Fruit fly (Drosophila melanogaster): ENCODE results near the gene CalpC.

The CalpC gene

DNA sequence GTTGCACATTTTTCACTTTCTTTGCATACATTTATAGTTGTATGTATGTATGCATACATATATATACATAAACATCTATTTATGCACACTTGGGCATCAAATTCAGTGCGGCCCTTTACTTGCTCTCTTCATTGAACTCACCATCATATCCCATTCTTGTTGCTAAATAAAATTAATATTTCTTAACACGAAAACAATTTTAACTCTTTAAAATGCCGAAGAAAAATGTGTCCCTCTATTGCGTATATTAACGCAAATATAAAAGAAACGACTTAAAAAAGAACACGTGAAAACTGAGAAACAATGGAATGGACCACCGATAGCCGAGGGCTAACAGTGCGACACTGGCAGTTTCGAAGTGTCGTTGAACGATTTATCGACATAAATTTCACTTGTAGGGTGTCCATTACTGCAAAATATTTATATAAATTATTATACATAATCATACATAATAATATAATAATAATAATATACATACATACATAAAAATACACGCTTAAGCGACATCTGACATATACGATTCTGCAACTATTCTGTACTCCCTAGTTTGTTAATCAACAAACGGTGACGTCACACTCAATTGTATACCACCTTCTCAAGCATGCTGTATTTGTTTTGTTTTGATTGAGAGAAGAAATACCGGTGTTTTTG lies 33.2 kb downstream of the CalpC start, which contains the start of the genes U2af50 and PIG-Q (continued):
- TF ChIP-seq sqz (GFP tag; optimal IDR thresholded peaks at IDR 0.05) (peak; percentile 79), CG13775 (GFP tag; optimal IDR thresholded peaks at IDR 0.05) (peak; percentile 95), Sox102F (GFP tag; optimal IDR thresholded peaks at IDR 0.05) (peak; percentile 95), CG1233 (GFP tag; optimal IDR thresholded peaks at IDR 0.05) (peak; percentile 91), CG15073 (GFP tag; optimal IDR thresholded peaks at IDR 0.05) (peak; percentile 41), Dll (GFP tag; IDR thresholded peaks at IDR 0.05; ENCODE audit: partially characterized antibody) (no peak; the same call in 3 of the 4 replicates), CG12744 (GFP tag; optimal IDR thresholded peaks at IDR 0.05) (no peak), CG4820 (GFP tag; optimal IDR thresholded peaks at IDR 0.05) (peak; percentile 86), CG14667 (GFP tag; IDR thresholded peaks at IDR 0.05) (peak; percentile 92), zfh2 (GFP tag; optimal IDR thresholded peaks at IDR 0.05) (peak; percentile 67), Gsc (GFP tag; IDR thresholded peaks at IDR 0.05) (no peak), CG15601 (tag; optimal IDR thresholded peaks at IDR 0.05) (peak; percentile 90), Deaf1 (tag; optimal IDR thresholded peaks at IDR 0.05) (peak; percentile 78), fd64A (GFP tag; optimal IDR thresholded peaks at IDR 0.05) (no peak), bowl (GFP tag; IDR thresholded peaks at IDR 0.05) (peak; percentile 64; the same call in 1 of the 2 replicates), br (optimal IDR thresholded peaks at IDR 0.05) (no peak), chn (GFP tag; optimal IDR thresholded peaks at IDR 0.05) (peak; percentile 56), Spps (tag; optimal IDR thresholded peaks at IDR 0.05) (peak; percentile 87), CG32767 (GFP tag; IDR thresholded peaks at IDR 0.05) (peak; percentile 90), tap (tag; optimal IDR thresholded peaks at IDR 0.05) (peak; percentile 88), gem (tag; optimal IDR thresholded peaks at IDR 0.05) (peak; percentile 97), CG2116 (GFP tag; optimal IDR thresholded peaks at IDR 0.05) (peak; percentile 96), CG7963 (GFP tag; IDR thresholded peaks at IDR 0.05; ENCODE audit: partially characterized antibody) (no peak), CG3847 (GFP tag; IDR thresholded peaks at IDR 0.05) (peak; percentile 93), so (GFP tag; IDR thresholded peaks at IDR 0.05) (peak; percentile 93; the same call in 2 of the 3 replicates), Dad (GFP tag; optimal IDR thresholded peaks at IDR 0.05) (peak; percentile 45), fru (optimal IDR thresholded peaks at IDR 0.05) (no peak), Oaz (GFP tag; IDR thresholded peaks at IDR 0.05) (no peak; the same call in 1 of the 2 replicates), Dp (GFP tag; optimal IDR thresholded peaks at IDR 0.05) (peak; percentile 17), HLH54F (GFP tag; optimal IDR thresholded peaks at IDR 0.05) (peak; percentile 45), Hmr (GFP tag; optimal IDR thresholded peaks at IDR 0.05) (no peak), CG15269 (tag; optimal IDR thresholded peaks at IDR 0.05) (peak; percentile 95), gfzf (GFP tag; optimal IDR thresholded peaks at IDR 0.05) (no peak), CG11247 (GFP tag; IDR thresholded peaks at IDR 0.05) (no peak), abd-A (tag; optimal IDR thresholded peaks at IDR 0.05) (no peak), sisA (GFP tag; IDR thresholded peaks at IDR 0.05) (peak; percentile 93; the same call in 1 of the 2 replicates), tll (GFP tag; optimal IDR thresholded peaks at IDR 0.05) (peak in 1 of 2 experiments; percentile 48), Hmx (GFP tag; optimal IDR thresholded peaks at IDR 0.05) (no peak), CkIIα-i1 (GFP tag; IDR thresholded peaks at IDR 0.05) (no peak), Six4 (GFP tag; optimal IDR thresholded peaks at IDR 0.05) (peak; percentile 89), crc (GFP tag; optimal IDR thresholded peaks at IDR 0.05) (no peak), caup (GFP tag; optimal IDR thresholded peaks at IDR 0.05; ENCODE audit: severe bottlenecking) (peak; percentile 89), jing (GFP tag; optimal IDR thresholded peaks at IDR 0.05) (no peak), CG15011 (GFP tag; optimal IDR thresholded peaks at IDR 0.05) (no peak), Nf-YB (GFP tag; optimal IDR thresholded peaks at IDR 0.05) (no peak), run (tag; optimal IDR thresholded peaks at IDR 0.05) (peak; percentile 85), Aef1 (GFP tag; IDR thresholded peaks at IDR 0.05) (peak; percentile 90; the same call in 2 of the 3 replicates), lov (optimal IDR thresholded peaks at IDR 0.05) (no peak), lov (GFP tag; IDR thresholded peaks at IDR 0.05) (no peak; the same call in 2 of the 3 replicates), CG6272 (GFP tag; IDR thresholded peaks at IDR 0.05) (no peak)
